Fruit fly (Drosophila melanogaster) whole organism, adult: ENCODE measurements around the gene hyd.

Experiments
- CG11617 ChIP-seq: fragments of 200-800 bp; sonication (Bioruptor generic); optimal IDR thresholded peaks from 2 replicates; lab custom pipeline; 2017; ENCODE audit warnings: mild to moderate bottlenecking, missing biosample characterization, missing genetic modification reagents, missing genetic modification characterization
- CG12768 ChIP-seq: fragments of 200-800 bp; sonication (Bioruptor generic); optimal IDR thresholded peaks from 2 replicates; lab custom pipeline; 2017; ENCODE audit warnings: missing biosample characterization, missing genetic modification characterization, mild to moderate bottlenecking, moderate library complexity, missing genetic modification reagents
- CG33017 ChIP-seq: fragments of 200-800 bp; sonication (Bioruptor generic); optimal IDR thresholded peaks from 2 replicates; lab custom pipeline; 2018; ENCODE audit warnings: missing biosample characterization, mild to moderate bottlenecking, missing genetic modification characterization, moderate library complexity
- Clk ChIP-seq: fragments of 200-800 bp; sonication (Bioruptor generic); optimal IDR thresholded peaks from 2 replicates; lab custom pipeline; 2017; ENCODE audit warnings: missing biosample characterization, missing genetic modification characterization
- Hr96 ChIP-seq: fragments of 200-800 bp; sonication (Bioruptor generic); optimal IDR thresholded peaks from 2 replicates; lab custom pipeline; 2016; ENCODE audit warnings: missing biosample characterization, missing genetic modification characterization
- Mnt ChIP-seq: fragments of 200-800 bp; sonication (Bioruptor generic); optimal IDR thresholded peaks from 2 replicates; lab custom pipeline; 2016; ENCODE audit warnings: missing biosample characterization, mild to moderate bottlenecking, missing genetic modification characterization
- cnc ChIP-seq, 2 experiments: fragments of >200 bp; optimal IDR thresholded peaks; 2 replicates each; lab custom pipeline; 2017
- kay ChIP-seq: fragments of 200-800 bp; sonication (Bioruptor generic); peaks from one replicate; lab custom pipeline; 2016; ENCODE audit warnings: missing biosample characterization, missing genetic modification characterization, borderline replicate concordance

- no peak for TF ChIP-seq CG12768 (GFP tag; lab: Kevin White, UChicago)
- TF ChIP-seq cnc (optimal IDR thresholded peaks at IDR 0.05; lab: Kevin White, UChicago) = no peak
- no peak for TF ChIP-seq Hr96
- peak; percentile 39 for TF ChIP-seq Mnt (GFP tag; lab: Kevin White, UChicago)
- no peak for TF ChIP-seq kay (GFP tag; lab: Kevin White, UChicago)
- TF ChIP-seq Clk (GFP tag; lab: Kevin White, UChicago) = no peak
- TF ChIP-seq CG33017 = no peak
- no peak for TF ChIP-seq CG11617
Observed at dm6 chr3R:9677734-9678341, 47.6 kb downstream of the hyd start, which contains the start of gene p23.
